Worm (Caenorhabditis elegans) whole organism, mixed stage, embryonic: ENCODE data around the gene gst-31.
A peak's percentile ranks its signal among the peaks of the same experiment; 100 is the strongest.

Experiments used
- blmp-1 ChIP-seq: fragments of 150-350 bp; optimal IDR thresholded peaks from 2 replicates; lab custom pipeline; 2014; ENCODE audit warnings: missing biosample characterization, missing genetic modification characterization
- ces-1 ChIP-seq: fragments of 150-350 bp; optimal IDR thresholded peaks from 2 replicates; lab custom pipeline; 2014; ENCODE audit warnings: missing biosample characterization, missing genetic modification reagents, missing genetic modification characterization
- drap-1 ChIP-seq: fragments of 200-800 bp; sonication (Bioruptor generic); optimal IDR thresholded peaks from 3 replicates; lab custom pipeline; 2018; ENCODE audit warnings: mild to moderate bottlenecking, missing genetic modification characterization, missing compliant biosample characterization
- elt-1 ChIP-seq: sonication (generic microtip); optimal IDR thresholded peaks from 2 replicates; lab custom pipeline; 2017; ENCODE audit warnings: missing genetic modification characterization, mild to moderate bottlenecking, missing compliant biosample characterization, antibody characterized with exemption, moderate library complexity, borderline replicate concordance; ENCODE audit not compliant: insufficient read depth
- ham-2 ChIP-seq: fragments of 200-800 bp; sonication (Bioruptor generic); optimal IDR thresholded peaks from 2 replicates; lab custom pipeline; 2018; ENCODE audit warnings: mild to moderate bottlenecking, missing genetic modification characterization, missing compliant biosample characterization
- lin-13 ChIP-seq: fragments of 150-350 bp; optimal IDR thresholded peaks from 2 replicates; lab custom pipeline; 2014; ENCODE audit warnings: missing biosample characterization, missing genetic modification characterization
- lsy-2 ChIP-seq: fragments of 150-350 bp; optimal IDR thresholded peaks from 2 replicates; lab custom pipeline; 2014; ENCODE audit warnings: missing biosample characterization, missing genetic modification characterization
- pha-4 ChIP-seq: fragments of 150-350 bp; optimal IDR thresholded peaks from 2 replicates; lab custom pipeline; 2018; ENCODE audit warnings: missing biosample characterization, missing genetic modification reagents, missing genetic modification characterization
- unc-39 ChIP-seq: fragments of 150-350 bp; optimal IDR thresholded peaks from 2 replicates; lab custom pipeline; 2014; ENCODE audit warnings: missing biosample characterization, missing genetic modification characterization
- unc-62 ChIP-seq: fragments of 150-350 bp; optimal IDR thresholded peaks from 2 replicates; lab custom pipeline; 2014; ENCODE audit warnings: missing biosample characterization, missing genetic modification reagents, missing genetic modification characterization

- TF ChIP-seq ces-1 = no peak
- no peak for TF ChIP-seq lsy-2 (tag; lab: Kevin White, UChicago)
- no peak for TF ChIP-seq drap-1 (GFP tag; lab: Kevin White, UChicago)
- peak; percentile 97 for TF ChIP-seq elt-1 (tag; lab: Kevin White, UChicago)
- TF ChIP-seq unc-39 = no peak
- no peak for TF ChIP-seq pha-4
- TF ChIP-seq unc-62 = no peak
- no peak for TF ChIP-seq blmp-1 (tag; lab: Kevin White, UChicago)
- no peak for TF ChIP-seq lin-13 (tag; lab: Kevin White, UChicago)
- no peak for TF ChIP-seq ham-2 (GFP tag; lab: Kevin White, UChicago)
Observed at ce11 chrII:15213732-15214131, 39.0 kb upstream of the gst-31 start.
